Fruit fly (Drosophila melanogaster) whole organism, embryonic: ENCODE measurements around the gene CG43815.

Experiments used
- CG1024 ChIP-seq: fragments of 200-800 bp; sonication (Bioruptor generic); IDR thresholded peaks from 2 replicates; pipeline ENCODE4 v1.3.6; 2022; ENCODE audit warnings: missing biosample characterization, missing genetic modification characterization
- CG10654 ChIP-seq: fragments of 200-800 bp; sonication (Bioruptor generic); optimal IDR thresholded peaks from 2 replicates; lab custom pipeline; 2016; ENCODE audit warnings: missing biosample characterization, missing genetic modification characterization
- CG12236 ChIP-seq: fragments of 200-800 bp; sonication (Bioruptor generic); optimal IDR thresholded peaks from 2 replicates; lab custom pipeline; 2016; ENCODE audit warnings: missing biosample characterization, missing genetic modification characterization
- CG15073 ChIP-seq: fragments of 200-800 bp; sonication (Bioruptor generic); optimal IDR thresholded peaks from 2 replicates; lab custom pipeline; 2016; ENCODE audit warnings: missing biosample characterization, missing genetic modification characterization
- CG1602 ChIP-seq: fragments of 200-800 bp; sonication (Bioruptor generic); optimal IDR thresholded peaks from 3 replicates; lab custom pipeline; 2016; ENCODE audit warnings: missing biosample characterization, missing genetic modification characterization
- CG1603 ChIP-seq: fragments of 200-800 bp; sonication (Bioruptor generic); optimal IDR thresholded peaks from 2 replicates; lab custom pipeline; 2019; ENCODE audit warnings: missing biosample characterization, mild to moderate bottlenecking, missing genetic modification characterization, moderate library complexity
- CG17361 ChIP-seq: fragments of 200-800 bp; sonication (Bioruptor generic); IDR thresholded peaks from 3 replicates; pipeline ENCODE4 v1.3.6; 2022; ENCODE audit warnings: missing biosample characterization, missing genetic modification characterization
- CG17829 ChIP-seq: fragments of 200-800 bp; optimal IDR thresholded peaks from 2 replicates; lab custom pipeline; 2019; ENCODE audit warnings: missing biosample characterization, mild to moderate bottlenecking, missing genetic modification characterization, moderate library complexity
- CG18476 ChIP-seq: fragments of 200-800 bp; sonication (Bioruptor generic); optimal IDR thresholded peaks from 2 replicates; lab custom pipeline; 2016; ENCODE audit warnings: missing biosample characterization, mild to moderate bottlenecking, missing genetic modification characterization
- CG2129 ChIP-seq: fragments of 200-800 bp; sonication (Bioruptor generic); IDR thresholded peaks from 2 replicates; pipeline ENCODE4 v1.3.6; 2022; ENCODE audit warnings: missing biosample characterization, missing genetic modification characterization; ENCODE audit not compliant: partially characterized antibody
- CG30403 ChIP-seq: fragments of 200-800 bp; sonication (Bioruptor generic); optimal IDR thresholded peaks from 3 replicates; lab custom pipeline; 2016; ENCODE audit warnings: missing biosample characterization, missing genetic modification characterization
- CG31441 ChIP-seq: fragments of 200-800 bp; sonication (Bioruptor generic); IDR thresholded peaks from 2 replicates; pipeline ENCODE4 v1.3.6; 2022; ENCODE audit warnings: missing biosample characterization, missing genetic modification characterization
- CG32767 ChIP-seq: fragments of 200-800 bp; sonication (Bioruptor generic); IDR thresholded peaks from 2 replicates; pipeline ENCODE4 v1.3.6; 2022; ENCODE audit warnings: missing biosample characterization, missing genetic modification characterization
- CG5245 ChIP-seq: fragments of 200-800 bp; sonication (Bioruptor generic); optimal IDR thresholded peaks from 3 replicates; lab custom pipeline; 2016; ENCODE audit warnings: missing biosample characterization, missing genetic modification characterization
- CG6689 ChIP-seq: fragments of 200-800 bp; sonication (Bioruptor generic); IDR thresholded peaks from 2 replicates; pipeline ENCODE4 v1.3.6; 2022; ENCODE audit warnings: missing biosample characterization, missing genetic modification characterization
- CG8089 ChIP-seq: fragments of 200-800 bp; sonication (Bioruptor generic); optimal IDR thresholded peaks from 3 replicates; lab custom pipeline; 2016; ENCODE audit warnings: missing biosample characterization, missing genetic modification characterization
- CG9609 ChIP-seq: fragments of 200-800 bp; sonication (Bioruptor generic); optimal IDR thresholded peaks from 3 replicates; lab custom pipeline; 2016; ENCODE audit warnings: missing biosample characterization, missing genetic modification characterization
- D19B ChIP-seq: fragments of 200-800 bp; sonication (Bioruptor generic); optimal IDR thresholded peaks from 2 replicates; lab custom pipeline; 2017; ENCODE audit warnings: missing biosample characterization, mild to moderate bottlenecking, missing genetic modification characterization
- Dip3 ChIP-seq: fragments of 200-800 bp; sonication (Bioruptor generic); optimal IDR thresholded peaks from 3 replicates; lab custom pipeline; 2016; ENCODE audit warnings: missing biosample characterization, missing genetic modification characterization
- Elba2 ChIP-seq: fragments of 200-800 bp; sonication (Bioruptor generic); optimal IDR thresholded peaks from 3 replicates; lab custom pipeline; 2016; ENCODE audit warnings: missing biosample characterization, missing genetic modification characterization
- HLH3B ChIP-seq: fragments of 200-800 bp; sonication (Bioruptor generic); IDR thresholded peaks from 2 replicates; pipeline ENCODE4 v1.3.6; 2022; ENCODE audit warnings: missing biosample characterization, missing genetic modification characterization
- Hr3 ChIP-seq: fragments of 200-800 bp; sonication (Bioruptor generic); optimal IDR thresholded peaks from 3 replicates; lab custom pipeline; 2016; ENCODE audit warnings: missing biosample characterization, missing genetic modification characterization
- Kr ChIP-seq: fragments of 200-800 bp; sonication (Bioruptor generic); optimal IDR thresholded peaks from 2 replicates; lab custom pipeline; 2017; ENCODE audit warnings: missing biosample characterization, mild to moderate bottlenecking, missing genetic modification characterization
- Max ChIP-seq: fragments of 200-800 bp; sonication (Bioruptor generic); optimal IDR thresholded peaks from 2 replicates; lab custom pipeline; 2016; ENCODE audit warnings: missing biosample characterization, mild to moderate bottlenecking, missing genetic modification characterization
- Med ChIP-seq: fragments of 200-800 bp; sonication (Bioruptor generic); peaks from one replicate; lab custom pipeline; 2016; ENCODE audit warnings: missing biosample characterization, missing genetic modification characterization, mild to moderate bottlenecking, inconsistent platforms, moderate library complexity
- Mes4 ChIP-seq: fragments of 200-800 bp; sonication (Bioruptor generic); optimal IDR thresholded peaks from 2 replicates; lab custom pipeline; 2016; ENCODE audit warnings: missing biosample characterization, missing genetic modification characterization
- NfI ChIP-seq: fragments of 200-800 bp; sonication (Bioruptor generic); optimal IDR thresholded peaks from 3 replicates; lab custom pipeline; 2018; ENCODE audit warnings: missing biosample characterization, mild to moderate bottlenecking, missing genetic modification characterization, moderate library complexity
- Pdp1 ChIP-seq, 2 experiments: fragments of 200-800 bp; sonication (Bioruptor generic); optimal IDR thresholded peaks; 3 replicates each; lab custom pipeline; 2016; ENCODE audit warnings: missing biosample characterization in 2 of 2, missing genetic modification characterization in 2 of 2, mild to moderate bottlenecking in 1 of 2, moderate library complexity in 1 of 2
- Side ChIP-seq: fragments of 200-800 bp; sonication (Bioruptor generic); optimal IDR thresholded peaks from 2 replicates; lab custom pipeline; 2016; ENCODE audit warnings: missing biosample characterization, missing genetic modification characterization
- ab ChIP-seq: fragments of 200-800 bp; sonication (Bioruptor generic); optimal IDR thresholded peaks from 2 replicates; lab custom pipeline; 2016; ENCODE audit warnings: missing biosample characterization, missing genetic modification characterization
- ap ChIP-seq: fragments of 200-800 bp; sonication (Bioruptor generic); IDR thresholded peaks from 2 replicates; pipeline ENCODE4 v1.3.6; 2022; ENCODE audit warnings: missing biosample characterization, missing genetic modification characterization
- bsh ChIP-seq, 2 experiments: fragments of 200-800 bp; sonication (Bioruptor generic); optimal IDR thresholded peaks; 2 replicates each; lab custom pipeline; 2017 to 2018; ENCODE audit warnings: mild to moderate bottlenecking in 2 of 2, missing biosample characterization in 2 of 2, missing genetic modification characterization in 2 of 2, moderate library complexity in 1 of 2
- chn ChIP-seq: fragments of 200-800 bp; sonication (Bioruptor generic); optimal IDR thresholded peaks from 2 replicates; lab custom pipeline; 2016; ENCODE audit warnings: missing biosample characterization, missing genetic modification characterization
- dati ChIP-seq: fragments of 200-800 bp; sonication (Bioruptor generic); IDR thresholded peaks from 2 replicates; pipeline ENCODE4 v1.3.6; 2022; ENCODE audit warnings: missing biosample characterization, missing genetic modification characterization
- dysf ChIP-seq: fragments of 200-800 bp; sonication (Bioruptor generic); IDR thresholded peaks from 3 replicates; pipeline ENCODE4 v1.3.6; 2022; ENCODE audit warnings: missing biosample characterization, missing genetic modification characterization
- gcm ChIP-seq: fragments of 200-800 bp; sonication (Bioruptor generic); optimal IDR thresholded peaks from 2 replicates; lab custom pipeline; 2019; ENCODE audit warnings: missing biosample characterization, mild to moderate bottlenecking, missing genetic modification characterization, moderate library complexity
- gcm2 ChIP-seq: fragments of 200-800 bp; sonication (Bioruptor generic); optimal IDR thresholded peaks from 2 replicates; lab custom pipeline; 2016; ENCODE audit warnings: missing biosample characterization, missing genetic modification characterization
- gt ChIP-seq: fragments of 200-800 bp; sonication (Bioruptor generic); IDR thresholded peaks from 2 replicates; pipeline ENCODE4 v1.3.6; 2022; ENCODE audit warnings: missing biosample characterization, missing genetic modification characterization
- her ChIP-seq: fragments of 200-800 bp; sonication (Bioruptor generic); optimal IDR thresholded peaks from 2 replicates; lab custom pipeline; 2016; ENCODE audit warnings: missing biosample characterization, missing genetic modification characterization
- hkb ChIP-seq, 2 experiments: fragments of 200-800 bp in 1 of 2; fragments of >200 bp in 1 of 2; sonication (Bioruptor generic) in 1 of 2; IDR thresholded peaks in 1 of 2; optimal IDR thresholded peaks in 1 of 2; 2 replicates each; pipeline versions ENCODE4 v1.3.6 to Lab custom; 2017 to 2022; ENCODE audit warnings: missing biosample characterization in 1 of 2, missing genetic modification characterization in 1 of 2
- jing ChIP-seq: fragments of 200-800 bp; sonication (Bioruptor generic); optimal IDR thresholded peaks from 2 replicates; lab custom pipeline; 2018; ENCODE audit warnings: missing biosample characterization, mild to moderate bottlenecking, missing genetic modification characterization
- lola ChIP-seq, 3 experiments: fragments of >200 bp in 2 of 3; fragments of 200-800 bp in 1 of 3; sonication (Bioruptor generic) in 1 of 3; optimal IDR thresholded peaks; 2 replicates each; lab custom pipeline; 2017 to 2019; ENCODE audit warnings: missing biosample characterization in 3 of 3, missing genetic modification characterization in 3 of 3, mild to moderate bottlenecking in 1 of 3, moderate library complexity in 1 of 3
- sc ChIP-seq, 3 experiments: fragments of >200 bp in 2 of 3; fragments of 200-800 bp in 1 of 3; sonication (Bioruptor generic) in 1 of 3; optimal IDR thresholded peaks; 2 replicates in 2 of 3; 3 replicates in 1 of 3; lab custom pipeline; 2017; ENCODE audit warnings: mild to moderate bottlenecking in 1 of 3, missing biosample characterization in 1 of 3, missing genetic modification characterization in 1 of 3, missing genetic modification reagents in 1 of 3
- schlank ChIP-seq: fragments of 200-800 bp; sonication (Bioruptor generic); optimal IDR thresholded peaks from 2 replicates; lab custom pipeline; 2018; ENCODE audit warnings: missing biosample characterization, mild to moderate bottlenecking, missing genetic modification characterization
- sim ChIP-seq: fragments of 200-800 bp; sonication (Bioruptor generic); IDR thresholded peaks from 2 replicates; pipeline ENCODE4 v1.3.6; 2022; ENCODE audit warnings: missing biosample characterization, missing genetic modification characterization
- ssp ChIP-seq: fragments of 200-800 bp; sonication (Bioruptor generic); IDR thresholded peaks from 2 replicates; pipeline ENCODE4 v1.3.6; 2022; ENCODE audit warnings: missing biosample characterization, missing genetic modification characterization
- tin ChIP-seq: fragments of 200-800 bp; sonication (Bioruptor generic); optimal IDR thresholded peaks from 3 replicates; lab custom pipeline; 2016; ENCODE audit warnings: missing biosample characterization, missing genetic modification characterization
- trem ChIP-seq: fragments of 200-800 bp; optimal IDR thresholded peaks from 3 replicates; lab custom pipeline; 2019; ENCODE audit warnings: missing biosample characterization, mild to moderate bottlenecking, missing genetic modification characterization, moderate library complexity
- twi ChIP-seq: fragments of 200-800 bp; optimal IDR thresholded peaks from 2 replicates; lab custom pipeline; 2019; ENCODE audit warnings: missing biosample characterization, mild to moderate bottlenecking, missing genetic modification characterization, moderate library complexity
- zen ChIP-seq: fragments of 200-800 bp; sonication (Bioruptor generic); optimal IDR thresholded peaks from 3 replicates; lab custom pipeline; 2018; ENCODE audit warnings: missing biosample characterization, mild to moderate bottlenecking, missing genetic modification characterization, moderate library complexity

CG43815 gene

DNA sequence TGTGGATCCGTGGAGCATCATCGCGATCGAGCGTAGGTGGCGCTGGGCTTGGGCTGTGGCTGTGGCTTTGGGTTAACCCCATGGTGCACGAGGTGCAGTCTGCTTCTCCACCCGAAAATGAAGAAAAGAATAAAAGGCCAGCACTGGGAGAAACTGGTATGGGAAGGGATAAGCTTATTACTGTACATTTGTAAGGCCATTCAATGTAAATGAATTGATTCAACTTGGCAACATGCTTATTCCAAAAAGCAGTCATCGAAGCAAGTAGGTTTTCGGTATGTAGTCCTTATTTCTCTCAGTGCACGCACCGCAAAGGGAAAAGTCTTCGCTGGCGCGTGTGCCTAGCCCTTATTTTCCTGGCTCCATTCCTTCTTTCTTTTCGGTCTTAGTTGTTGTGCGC lies 9.5 kb upstream of the CG43815 start (continued):
- TF ChIP-seq lola (GFP tag; optimal IDR thresholded peaks at IDR 0.05; lab: Kevin White, UChicago): peak in 1 of 3 experiments; percentile 76
- TF ChIP-seq NfI (GFP tag; lab: Kevin White, UChicago): peak; percentile 11
- TF ChIP-seq ap (GFP tag; lab: Robert Waterston, UW): peak; percentile 19; the same call in 1 of the 2 replicates
- TF ChIP-seq sim (GFP tag; lab: Robert Waterston, UW): peak; percentile 64
- peak; percentile 45 for TF ChIP-seq zen
- TF ChIP-seq gt (GFP tag; lab: Robert Waterston, UW): 0 out of 2 replicates have a peak, but pooled peaks have one; percentile 34
- TF ChIP-seq CG1602 (GFP tag; lab: Kevin White, UChicago): peak; percentile 23
- TF ChIP-seq Side (GFP tag; lab: Kevin White, UChicago): no peak
- peak; percentile 22 for TF ChIP-seq gcm (GFP tag; lab: Kevin White, UChicago)
- TF ChIP-seq D19B (GFP tag; lab: Kevin White, UChicago): no peak
- peak; percentile 48 to 72 for TF ChIP-seq bsh (GFP tag; optimal IDR thresholded peaks at IDR 0.05; lab: Kevin White, UChicago)
- TF ChIP-seq CG18476 (GFP tag; lab: Kevin White, UChicago): no peak
- TF ChIP-seq ssp (GFP tag; lab: Robert Waterston, UW): no peak
- TF ChIP-seq CG12236 (GFP tag; lab: Kevin White, UChicago): peak; percentile 7
- no peak for TF ChIP-seq Kr (GFP tag; lab: Kevin White, UChicago)
- peak; percentile 43 for TF ChIP-seq trem (tag; lab: Kevin White, UChicago)
- peak; percentile 62; the same call in 2 of the 3 replicates for TF ChIP-seq CG17361
- TF ChIP-seq HLH3B (GFP tag; lab: Robert Waterston, UW): 0 out of 2 replicates have a peak, but pooled peaks have one; percentile 11
- peak; percentile 1 for TF ChIP-seq Mes4 (GFP tag; lab: Kevin White, UChicago)
- no peak for TF ChIP-seq hkb (optimal IDR thresholded peaks at IDR 0.05; lab: Kevin White, UChicago)
- TF ChIP-seq hkb (GFP tag; IDR thresholded peaks at IDR 0.05; lab: Robert Waterston, UW): no peak
- no peak for TF ChIP-seq CG15073 (GFP tag; lab: Kevin White, UChicago)
- peak; percentile 12 for TF ChIP-seq chn (GFP tag; lab: Kevin White, UChicago)
- 0 out of 2 replicates have a peak, but pooled peaks have one; percentile 7 for TF ChIP-seq dati (GFP tag; lab: Robert Waterston, UW)
- TF ChIP-seq Med (GFP tag; lab: Kevin White, UChicago): peak; percentile 75
- peak; percentile 10 for TF ChIP-seq CG10654 (GFP tag; lab: Kevin White, UChicago)
- TF ChIP-seq CG9609: peak; percentile 3
- no peak for TF ChIP-seq sc (optimal IDR thresholded peaks at IDR 0.05; lab: Kevin White, UChicago)
- peak; percentile 43 for TF ChIP-seq sc (GFP tag; optimal IDR thresholded peaks at IDR 0.05; lab: Kevin White, UChicago)
- peak; percentile 46; the same call in 1 of the 2 replicates for TF ChIP-seq CG6689 (GFP tag; lab: Robert Waterston, UW)
- TF ChIP-seq CG1603 (tag; lab: Kevin White, UChicago): peak; percentile 66
- TF ChIP-seq tin (GFP tag; lab: Kevin White, UChicago): peak; percentile 55
- peak; percentile 60 for TF ChIP-seq CG31441 (GFP tag; lab: Robert Waterston, UW)
- TF ChIP-seq Elba2: no peak
- TF ChIP-seq gcm2: no peak
- no peak for TF ChIP-seq schlank (tag; lab: Kevin White, UChicago)
- peak; percentile 25 for TF ChIP-seq twi (tag; lab: Kevin White, UChicago)
- TF ChIP-seq CG32767 (GFP tag; lab: Robert Waterston, UW): no peak
- TF ChIP-seq her (GFP tag; lab: Kevin White, UChicago): peak; percentile 8
- peak; percentile 34 for TF ChIP-seq CG5245
- no peak for TF ChIP-seq CG2129
- no peak for TF ChIP-seq Dip3
- no peak for TF ChIP-seq ab (GFP tag; lab: Kevin White, UChicago)
- peak; percentile 13 for TF ChIP-seq CG8089 (GFP tag; lab: Kevin White, UChicago)
- TF ChIP-seq Hr3 (GFP tag; lab: Kevin White, UChicago): peak; percentile 5
- peak; percentile 15 for TF ChIP-seq Max (GFP tag; lab: Kevin White, UChicago)
- peak; percentile 46; the same call in 1 of the 2 replicates for TF ChIP-seq CG1024 (GFP tag; lab: Robert Waterston, UW)
- peak; percentile 26 to 43 for TF ChIP-seq Pdp1 (GFP tag; optimal IDR thresholded peaks at IDR 0.05; lab: Kevin White, UChicago)
- peak; percentile 26 for TF ChIP-seq CG30403 (GFP tag; lab: Kevin White, UChicago)
- TF ChIP-seq dysf (GFP tag; lab: Robert Waterston, UW): peak; percentile 43; the same call in 1 of the 3 replicates
- peak; percentile 63 for TF ChIP-seq CG17829 (tag; lab: Kevin White, UChicago)
- TF ChIP-seq jing (GFP tag; lab: Kevin White, UChicago): peak; percentile 30
